Worm (Caenorhabditis elegans) whole organism, young adult: ENCODE results near the gene hizr-1.

Experiments used
- B0019.2 ChIP-seq: fragments of 200-800 bp; sonication (Bioruptor generic); conservative IDR thresholded peaks from 2 replicates; pipeline ENCODE4 v1.3.6; 2022; ENCODE audit warnings: missing genetic modification reagents, missing genetic modification characterization, missing compliant biosample characterization
- B0035.1 ChIP-seq: sonication (generic microtip); optimal IDR thresholded peaks from 2 replicates; lab custom pipeline; 2016; ENCODE audit warnings: missing genetic modification characterization, mild to moderate bottlenecking, missing compliant biosample characterization, missing genotype, missing genetic modification reagents
- F55B11.4 ChIP-seq: sonication (generic microtip); optimal IDR thresholded peaks from 2 replicates; lab custom pipeline; 2016; ENCODE audit warnings: missing compliant biosample characterization, missing genetic modification characterization, borderline replicate concordance; ENCODE audit not compliant: insufficient read depth
- K12H6.12 ChIP-seq: fragments of 200-800 bp; sonication (Bioruptor generic); optimal IDR thresholded peaks from 2 replicates; lab custom pipeline; 2018; ENCODE audit warnings: mild to moderate bottlenecking, missing genetic modification characterization, missing compliant biosample characterization
- T26A5.8 ChIP-seq: sonication (generic microtip); optimal IDR thresholded peaks from 2 replicates; lab custom pipeline; 2016; ENCODE audit warnings: missing genetic modification characterization, missing compliant biosample characterization
- athp-1 ChIP-seq: sonication (generic microtip); optimal IDR thresholded peaks from 2 replicates; lab custom pipeline; 2017; ENCODE audit warnings: mild to moderate bottlenecking, missing genetic modification characterization, missing compliant biosample characterization
- chd-7 ChIP-seq: sonication (generic microtip); optimal IDR thresholded peaks from 2 replicates; lab custom pipeline; 2016; ENCODE audit warnings: mild to moderate bottlenecking, missing genetic modification characterization, moderate library complexity, missing compliant biosample characterization
- madf-8 ChIP-seq: fragments of 200-800 bp; sonication (Bioruptor generic); conservative IDR thresholded peaks from 2 replicates; pipeline ENCODE4 v1.3.6; 2022; ENCODE audit warnings: missing genetic modification reagents, missing genetic modification characterization, missing compliant biosample characterization
- sea-2 ChIP-seq: fragments of 200-800 bp; sonication (Bioruptor generic); IDR thresholded peaks from 2 replicates; pipeline ENCODE4 v1.3.6; 2022; ENCODE audit warnings: missing genetic modification characterization, missing compliant biosample characterization

DNA sequence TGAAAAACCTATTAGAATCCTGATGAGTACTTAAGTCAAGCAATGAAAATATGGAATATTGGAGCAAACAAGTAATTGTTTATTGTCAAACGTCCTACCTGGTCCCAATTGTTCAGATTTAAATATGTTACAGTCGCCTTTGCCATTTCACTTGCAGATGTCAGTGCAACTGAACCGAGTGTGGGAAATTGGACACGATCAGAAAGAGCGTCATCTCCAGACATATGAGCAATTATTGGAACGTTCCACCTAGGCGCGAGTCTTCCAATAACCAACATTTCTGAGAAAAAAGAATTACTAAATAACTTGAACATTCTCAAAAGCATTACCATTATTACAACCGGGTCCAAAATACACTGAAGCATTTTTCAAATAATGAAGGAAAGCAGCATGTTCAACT is 19.0 kb downstream of the hizr-1 start:
- TF ChIP-seq T26A5.8 (tag; lab: Kevin White, UChicago) (no peak), madf-8 (no peak), sea-2 (GFP tag; lab: Robert Waterston, UW) (no peak), chd-7 (tag; lab: Kevin White, UChicago) (no peak), B0019.2 (GFP tag; lab: Robert Waterston, UW) (no peak), F55B11.4 (tag; lab: Kevin White, UChicago) (no peak), B0035.1 (tag; lab: Kevin White, UChicago) (no peak), K12H6.12 (tag; lab: Kevin White, UChicago) (no peak), athp-1 (tag; lab: Kevin White, UChicago) (no peak)
